Worm (Caenorhabditis elegans): ENCODE data around the gene tth-1.

The tth-1 gene

ce11 chrX:8429503-8429902, 6.0 kb upstream of the tth-1 start:
- TF ChIP-seq T26A8.4 (GFP tag; IDR thresholded peaks at IDR 0.05) (no peak), sdz-12 (GFP tag; optimal IDR thresholded peaks at IDR 0.05) (no peak), lir-3 (tag; optimal IDR thresholded peaks at IDR 0.05) (no peak), nhr-48 (tag; optimal IDR thresholded peaks at IDR 0.05) (no peak), Y5F2A.4 (GFP tag; optimal IDR thresholded peaks at IDR 0.05) (no peak), ces-1 (GFP tag; optimal IDR thresholded peaks at IDR 0.05) (no peak), hlh-11 (tag; optimal IDR thresholded peaks at IDR 0.05) (no peak), arid-1 (GFP tag; conservative IDR thresholded peaks at IDR 0.05) (no peak), unc-130 (GFP tag; optimal IDR thresholded peaks at IDR 0.05) (no peak), mes-2 (tag; optimal IDR thresholded peaks at IDR 0.05; ENCODE audit: poor library complexity, severe bottlenecking) (no peak), lim-7 (GFP tag; IDR thresholded peaks at IDR 0.05) (no peak), nhr-28 (tag; optimal IDR thresholded peaks at IDR 0.05) (no peak), pha-4 (GFP tag; IDR thresholded peaks at IDR 0.05) (no peak), pha-4 (tag; optimal IDR thresholded peaks at IDR 0.05) (no peak), ceh-44 (GFP tag; IDR thresholded peaks at IDR 0.05) (no peak), F44E2.7 (GFP tag; IDR thresholded peaks at IDR 0.05) (no peak), hmg-1.1 (GFP tag; IDR thresholded peaks at IDR 0.05) (no peak)

DNA sequence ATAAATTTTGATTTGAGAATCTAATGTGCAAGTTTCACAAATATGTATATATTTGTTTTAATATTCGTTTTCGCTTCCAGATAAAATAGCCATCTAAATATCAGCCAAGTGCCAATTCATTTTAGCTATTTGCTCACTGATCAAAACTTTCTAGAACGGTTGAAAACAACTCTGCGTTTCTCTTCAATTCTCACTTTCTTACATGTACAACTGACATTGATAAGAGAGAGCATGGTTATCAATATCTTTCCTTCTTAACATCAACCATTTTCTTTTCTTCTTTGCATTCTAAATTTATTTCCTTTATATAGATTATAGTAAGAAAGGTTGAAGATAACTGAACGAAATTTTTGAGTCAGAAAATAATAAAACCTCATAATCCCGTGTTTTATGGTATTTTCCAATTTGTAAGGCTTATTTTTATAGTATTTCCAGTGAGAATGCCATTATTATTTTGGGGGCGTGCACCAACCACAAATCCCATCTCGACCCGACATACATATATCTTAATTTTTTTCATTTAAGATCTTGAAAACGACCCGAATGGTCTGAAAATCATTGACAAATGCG, 4.9 kb upstream of the tth-1 start, which contains the start of gene F08F1.3:
Gene F08F1.3 (plus strand): TSS at position 520 of the 570 bp plus-strand sequence.
- TF ChIP-seq hlh-11 (tag; optimal IDR thresholded peaks at IDR 0.05): peak; percentile 21
- no peak for TF ChIP-seq unc-62 (GFP tag; optimal IDR thresholded peaks at IDR 0.05 in 1 of 2)
- no peak for TF ChIP-seq unc-62 (tag; optimal IDR thresholded peaks at IDR 0.05)
- TF ChIP-seq mdt-29 (GFP tag; IDR thresholded peaks at IDR 0.05): no peak
- peak; percentile 52 for TF ChIP-seq nhr-28 (tag; optimal IDR thresholded peaks at IDR 0.05)
- TF ChIP-seq cey-2 (tag; optimal IDR thresholded peaks at IDR 0.05; ENCODE audit: borderline replicate concordance, insufficient read depth): no peak
- no peak for TF ChIP-seq lin-13 (GFP tag; optimal IDR thresholded peaks at IDR 0.05)
- TF ChIP-seq dmd-6 (GFP tag; IDR thresholded peaks at IDR 0.05): peak; percentile 29; the same call in 1 of the 2 replicates
- TF ChIP-seq pqm-1 (tag; optimal IDR thresholded peaks at IDR 0.05): peak; percentile 80
- no peak for TF ChIP-seq pha-4 (GFP tag; IDR thresholded peaks at IDR 0.05)
- no peak for TF ChIP-seq pha-4 (tag; optimal IDR thresholded peaks at IDR 0.05)
- no peak for TF ChIP-seq attf-4 (tag; optimal IDR thresholded peaks at IDR 0.05)
- peak; percentile 78 for TF ChIP-seq dve-1 (tag; optimal IDR thresholded peaks at IDR 0.05; ENCODE audit: insufficient read depth)
- no peak for TF ChIP-seq daf-16 (GFP tag; optimal IDR thresholded peaks at IDR 0.05)
- TF ChIP-seq daf-16 (tag; optimal IDR thresholded peaks at IDR 0.05): peak; percentile 83

DNA sequence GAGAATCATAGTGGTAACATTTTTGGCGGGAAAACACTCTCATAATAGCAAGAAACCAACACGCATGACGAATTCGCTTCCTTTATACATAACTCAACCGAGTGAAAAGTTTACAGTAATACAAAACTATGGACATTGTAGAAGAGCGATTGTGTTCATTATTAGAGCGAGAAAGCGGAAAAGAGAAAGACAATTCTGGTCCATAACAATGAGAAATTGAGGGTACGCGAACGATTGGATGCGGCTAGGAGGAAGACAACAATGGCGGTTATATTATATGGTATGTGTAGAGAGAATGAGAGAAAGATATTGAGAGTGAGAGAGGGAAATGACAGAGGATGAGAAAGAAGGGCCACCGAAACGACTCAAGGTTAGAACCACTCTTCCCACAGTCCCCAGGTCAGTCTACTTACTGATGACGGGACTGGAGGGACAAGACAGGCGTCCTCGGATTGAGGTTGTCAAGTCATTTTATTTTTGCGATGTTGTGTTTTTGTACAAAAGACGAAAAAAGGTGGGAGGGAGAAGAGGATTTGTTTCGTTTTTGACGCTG, 2.7 kb upstream of the tth-1 start:
- no peak for TF ChIP-seq lin-1 (GFP tag; IDR thresholded peaks at IDR 0.05)
- no peak for TF ChIP-seq jun-1 (tag; optimal IDR thresholded peaks at IDR 0.05)
- no peak for TF ChIP-seq nhr-42 (GFP tag; IDR thresholded peaks at IDR 0.05)
- no peak for TF ChIP-seq vab-7 (GFP tag; IDR thresholded peaks at IDR 0.05)
- TF ChIP-seq aly-2 (tag; optimal IDR thresholded peaks at IDR 0.05): no peak
- TF ChIP-seq aha-1 (tag): peak; percentile 72
- TF ChIP-seq mes-2 (tag; optimal IDR thresholded peaks at IDR 0.05; ENCODE audit: poor library complexity, severe bottlenecking): no peak
- TF ChIP-seq mxl-3 (GFP tag; optimal IDR thresholded peaks at IDR 0.05): no peak

- no peak for TF ChIP-seq mes-2 (tag; optimal IDR thresholded peaks at IDR 0.05; ENCODE audit: poor library complexity, severe bottlenecking)
- peak; percentile 52 for TF ChIP-seq nhr-25 (tag; optimal IDR thresholded peaks at IDR 0.05; ENCODE audit: borderline replicate concordance, insufficient read depth)
- peak; percentile 4 for TF ChIP-seq nhr-28 (tag; optimal IDR thresholded peaks at IDR 0.05)
Measured at ce11 chrX:8424286-8424685, 753 bp upstream of the tth-1 start.
